Fruit fly (Drosophila melanogaster) whole organism, embryonic: ENCODE measurements around the gene CG4293.

ENCODE experiments used
- CG10274 ChIP-seq: fragments of 200-800 bp; sonication (Bioruptor generic); optimal IDR thresholded peaks from 3 replicates; lab custom pipeline; 2017; ENCODE audit warnings: missing biosample characterization, mild to moderate bottlenecking, missing genetic modification characterization
- CG10366 ChIP-seq: fragments of 200-800 bp; sonication (Bioruptor generic); IDR thresholded peaks from 2 replicates; pipeline ENCODE4 v1.3.6; 2022; ENCODE audit warnings: missing biosample characterization, missing genetic modification characterization
- CG10979 ChIP-seq: fragments of 200-800 bp; sonication (Bioruptor generic); optimal IDR thresholded peaks from 2 replicates; lab custom pipeline; 2018; ENCODE audit warnings: missing biosample characterization, mild to moderate bottlenecking, missing genetic modification characterization, moderate library complexity
- CG11247 ChIP-seq: fragments of 200-800 bp; sonication (Bioruptor generic); IDR thresholded peaks from 2 replicates; pipeline ENCODE4 v1.3.6; 2022; ENCODE audit warnings: missing biosample characterization, missing genetic modification characterization
- CG11504 ChIP-seq: fragments of 200-800 bp; sonication (Bioruptor generic); optimal IDR thresholded peaks from 3 replicates; lab custom pipeline; 2019; ENCODE audit warnings: missing biosample characterization, mild to moderate bottlenecking, missing genetic modification characterization, moderate library complexity
- CG11723 ChIP-seq: fragments of 200-800 bp; sonication (Bioruptor generic); optimal IDR thresholded peaks from 2 replicates; lab custom pipeline; 2017; ENCODE audit warnings: missing biosample characterization, mild to moderate bottlenecking, missing genetic modification characterization
- CG12659 ChIP-seq: fragments of 200-800 bp; sonication (Bioruptor generic); optimal IDR thresholded peaks from 3 replicates; lab custom pipeline; 2017; ENCODE audit warnings: mild to moderate bottlenecking, missing biosample characterization, missing genetic modification reagents, missing genetic modification characterization
- CG14014 ChIP-seq: fragments of 200-800 bp; sonication (Bioruptor generic); IDR thresholded peaks from 2 replicates; pipeline ENCODE4 v1.3.6; 2022; ENCODE audit warnings: missing biosample characterization, missing genetic modification characterization
- CG14050 ChIP-seq: fragments of 200-800 bp; sonication (Bioruptor generic); IDR thresholded peaks from 3 replicates; pipeline ENCODE4 v1.3.6; 2022; ENCODE audit warnings: missing biosample characterization, missing genetic modification characterization
- CG15011 ChIP-seq: fragments of 200-800 bp; sonication (Bioruptor generic); optimal IDR thresholded peaks from 3 replicates; lab custom pipeline; 2018; ENCODE audit warnings: missing biosample characterization, mild to moderate bottlenecking, missing genetic modification characterization
- CG15514 ChIP-seq: fragments of 200-800 bp; sonication (Bioruptor generic); optimal IDR thresholded peaks from 3 replicates; lab custom pipeline; 2017; ENCODE audit warnings: missing biosample characterization, missing genetic modification characterization, mild to moderate bottlenecking, moderate library complexity, missing genetic modification reagents
- CG17829 ChIP-seq: fragments of 200-800 bp; optimal IDR thresholded peaks from 2 replicates; lab custom pipeline; 2019; ENCODE audit warnings: missing biosample characterization, mild to moderate bottlenecking, missing genetic modification characterization, moderate library complexity
- CG1832 ChIP-seq: fragments of 200-800 bp; sonication (Bioruptor generic); optimal IDR thresholded peaks from 2 replicates; lab custom pipeline; 2017; ENCODE audit warnings: missing biosample characterization, mild to moderate bottlenecking, missing genetic modification characterization, inconsistent platforms
- CG2875 ChIP-seq: fragments of 200-800 bp; sonication (Bioruptor generic); optimal IDR thresholded peaks from 2 replicates; lab custom pipeline; 2017; ENCODE audit warnings: missing biosample characterization, mild to moderate bottlenecking, missing genetic modification characterization, missing genetic modification reagents
- CG32767 ChIP-seq: fragments of 200-800 bp; sonication (Bioruptor generic); IDR thresholded peaks from 2 replicates; pipeline ENCODE4 v1.3.6; 2022; ENCODE audit warnings: missing biosample characterization, missing genetic modification characterization
- CG33557 ChIP-seq: fragments of 200-800 bp; sonication (Bioruptor generic); optimal IDR thresholded peaks from 2 replicates; lab custom pipeline; 2019; ENCODE audit warnings: missing biosample characterization, mild to moderate bottlenecking, missing genetic modification characterization, moderate library complexity
- CG3847 ChIP-seq: fragments of 200-800 bp; sonication (Bioruptor generic); IDR thresholded peaks from 2 replicates; pipeline ENCODE4 v1.3.6; 2022; ENCODE audit warnings: missing biosample characterization, missing genetic modification characterization
- CG8290 ChIP-seq, 3 experiments: fragments of 200-800 bp; sonication (Bioruptor generic); optimal IDR thresholded peaks; 2 replicates each; lab custom pipeline; 2016 to 2019; ENCODE audit warnings: missing biosample characterization in 3 of 3, missing genetic modification characterization in 3 of 3, mild to moderate bottlenecking in 2 of 3, moderate library complexity in 1 of 3
- CG8944 ChIP-seq: fragments of 200-800 bp; sonication (Bioruptor generic); optimal IDR thresholded peaks from 3 replicates; lab custom pipeline; 2016; ENCODE audit warnings: missing biosample characterization, missing genetic modification characterization
- CG9932 ChIP-seq: fragments of 200-800 bp; sonication (Bioruptor generic); IDR thresholded peaks from 2 replicates; pipeline ENCODE4 v1.3.6; 2022; ENCODE audit warnings: missing biosample characterization, missing genetic modification characterization
- HLH3B ChIP-seq: fragments of 200-800 bp; sonication (Bioruptor generic); IDR thresholded peaks from 2 replicates; pipeline ENCODE4 v1.3.6; 2022; ENCODE audit warnings: missing biosample characterization, missing genetic modification characterization
- HLH4C ChIP-seq: fragments of 200-800 bp; sonication (Bioruptor generic); IDR thresholded peaks from 3 replicates; pipeline ENCODE4 v1.3.6; 2022; ENCODE audit warnings: missing biosample characterization, missing genetic modification characterization; ENCODE audit not compliant: partially characterized antibody
- HLH54F ChIP-seq: fragments of 200-800 bp; sonication (Bioruptor generic); optimal IDR thresholded peaks from 3 replicates; lab custom pipeline; 2016; ENCODE audit warnings: missing biosample characterization, missing genetic modification characterization
- Hmr ChIP-seq: fragments of 200-800 bp; sonication (Bioruptor generic); optimal IDR thresholded peaks from 3 replicates; lab custom pipeline; 2017; ENCODE audit warnings: mild to moderate bottlenecking, missing biosample characterization, missing genetic modification reagents, missing genetic modification characterization
- NC2α ChIP-seq: fragments of 200-800 bp; sonication (Bioruptor generic); optimal IDR thresholded peaks from 2 replicates; lab custom pipeline; 2016; ENCODE audit warnings: missing biosample characterization, missing genetic modification characterization
- PHDP ChIP-seq: fragments of 200-800 bp; sonication (Bioruptor generic); optimal IDR thresholded peaks from 3 replicates; lab custom pipeline; 2018; ENCODE audit warnings: missing biosample characterization, mild to moderate bottlenecking, missing genetic modification characterization, moderate library complexity
- Pdp1 ChIP-seq, 2 experiments: fragments of 200-800 bp; sonication (Bioruptor generic); optimal IDR thresholded peaks; 3 replicates each; lab custom pipeline; 2016; ENCODE audit warnings: missing biosample characterization in 2 of 2, missing genetic modification characterization in 2 of 2, mild to moderate bottlenecking in 1 of 2, moderate library complexity in 1 of 2
- Sox100B ChIP-seq: fragments of 200-800 bp; sonication (Bioruptor generic); optimal IDR thresholded peaks from 3 replicates; lab custom pipeline; 2018; ENCODE audit warnings: missing biosample characterization, mild to moderate bottlenecking, missing genetic modification characterization
- Vsx1 ChIP-seq: fragments of 200-800 bp; sonication (Bioruptor generic); optimal IDR thresholded peaks from 2 replicates; lab custom pipeline; 2017; ENCODE audit warnings: missing biosample characterization, mild to moderate bottlenecking, missing genetic modification characterization, missing genetic modification reagents
- ato ChIP-seq: fragments of 200-800 bp; sonication (Bioruptor generic); IDR thresholded peaks from 2 replicates; pipeline ENCODE4 v1.3.6; 2022; ENCODE audit warnings: missing biosample characterization, missing genetic modification characterization; ENCODE audit not compliant: partially characterized antibody
- chif ChIP-seq, 2 experiments: fragments of 200-800 bp; sonication (Bioruptor generic); optimal IDR thresholded peaks; 3 replicates each; lab custom pipeline; 2016; ENCODE audit warnings: missing biosample characterization in 2 of 2, missing genetic modification characterization in 2 of 2
- ci ChIP-seq: fragments of 200-800 bp; sonication (Bioruptor generic); IDR thresholded peaks from 3 replicates; pipeline ENCODE4 v1.3.6; 2022; ENCODE audit warnings: missing biosample characterization, missing genetic modification characterization
- ewg ChIP-seq: fragments of 200-800 bp; sonication (Bioruptor generic); optimal IDR thresholded peaks from 3 replicates; lab custom pipeline; 2017; ENCODE audit warnings: mild to moderate bottlenecking, missing biosample characterization, missing genetic modification reagents, missing genetic modification characterization
- gce ChIP-seq: fragments of 200-800 bp; sonication (Bioruptor generic); IDR thresholded peaks from 3 replicates; pipeline ENCODE4 v1.3.6; 2022; ENCODE audit warnings: missing biosample characterization, missing genetic modification characterization
- gsb ChIP-seq: fragments of 200-800 bp; sonication (Bioruptor generic); IDR thresholded peaks from 2 replicates; pipeline ENCODE4 v1.3.6; 2022; ENCODE audit warnings: missing biosample characterization, missing genetic modification characterization
- jigr1 ChIP-seq: fragments of 200-800 bp; sonication (Bioruptor generic); IDR thresholded peaks from 3 replicates; pipeline ENCODE4 v1.3.6; 2022; ENCODE audit warnings: missing biosample characterization, missing genetic modification characterization
- lbe ChIP-seq: fragments of 200-800 bp; sonication (Bioruptor generic); optimal IDR thresholded peaks from 2 replicates; lab custom pipeline; 2016; ENCODE audit warnings: missing biosample characterization, mild to moderate bottlenecking, missing genetic modification characterization
- p53 ChIP-seq: fragments of 200-800 bp; sonication (Bioruptor generic); optimal IDR thresholded peaks from 2 replicates; lab custom pipeline; 2016; ENCODE audit warnings: missing biosample characterization, missing genetic modification characterization
- phol ChIP-seq: fragments of 200-800 bp; sonication (Bioruptor generic); optimal IDR thresholded peaks from 3 replicates; lab custom pipeline; 2018; ENCODE audit warnings: missing biosample characterization, mild to moderate bottlenecking, missing genetic modification characterization, moderate library complexity
- pita ChIP-seq: fragments of 200-800 bp; sonication (Bioruptor generic); optimal IDR thresholded peaks from 2 replicates; lab custom pipeline; 2017; ENCODE audit warnings: missing biosample characterization, mild to moderate bottlenecking, missing genetic modification characterization
- pros ChIP-seq: fragments of 200-800 bp; sonication (Bioruptor generic); optimal IDR thresholded peaks from 3 replicates; lab custom pipeline; 2019; ENCODE audit warnings: missing biosample characterization, mild to moderate bottlenecking, missing genetic modification characterization, moderate library complexity
- pum ChIP-seq: fragments of 200-800 bp; sonication (Bioruptor generic); optimal IDR thresholded peaks from 2 replicates; lab custom pipeline; 2016; ENCODE audit warnings: missing biosample characterization, missing genetic modification characterization
- row ChIP-seq: fragments of 200-800 bp; sonication (Bioruptor generic); IDR thresholded peaks from 3 replicates; pipeline ENCODE4 v1.3.6; 2022; ENCODE audit warnings: missing biosample characterization, missing genetic modification characterization
- sd ChIP-seq: fragments of 200-800 bp; sonication (Bioruptor generic); optimal IDR thresholded peaks from 3 replicates; lab custom pipeline; 2018; ENCODE audit warnings: missing biosample characterization, mild to moderate bottlenecking, missing genetic modification characterization, moderate library complexity
- seq ChIP-seq: fragments of 200-800 bp; sonication (Bioruptor generic); IDR thresholded peaks from 2 replicates; pipeline ENCODE4 v1.3.6; 2022; ENCODE audit warnings: missing biosample characterization, missing genetic modification characterization
- trem ChIP-seq: fragments of 200-800 bp; optimal IDR thresholded peaks from 3 replicates; lab custom pipeline; 2019; ENCODE audit warnings: missing biosample characterization, mild to moderate bottlenecking, missing genetic modification characterization, moderate library complexity
- vvl ChIP-seq: fragments of 200-800 bp; sonication (Bioruptor generic); IDR thresholded peaks from 2 replicates; pipeline ENCODE4 v1.3.6; 2022; ENCODE audit warnings: missing biosample characterization, missing genetic modification characterization
- yki ChIP-seq: fragments of >200 bp; optimal IDR thresholded peaks from 3 replicates; lab custom pipeline; 2018

The CG4293 gene

dm6 chrX:529724-530603 is at the start of gene CG4293, which contains the start of gene Appl (continued):
- TF ChIP-seq CG8290 (GFP tag; optimal IDR thresholded peaks at IDR 0.05; lab: Kevin White, UChicago) (peak; percentile 11), CG8290 (tag; optimal IDR thresholded peaks at IDR 0.05; lab: Kevin White, UChicago) (peak; percentile 9 to 76), CG14014 (GFP tag; lab: Robert Waterston, UW) (no peak), CG10979 (peak; percentile 11), seq (no peak), CG11723 (GFP tag; lab: Kevin White, UChicago) (no peak), vvl (peak; percentile 22; the same call in 1 of the 2 replicates), pros (GFP tag; lab: Kevin White, UChicago) (no peak), chif (GFP tag; optimal IDR thresholded peaks at IDR 0.05; lab: Kevin White, UChicago) (no peak), p53 (GFP tag; lab: Kevin White, UChicago) (peak; percentile 70), Pdp1 (GFP tag; optimal IDR thresholded peaks at IDR 0.05; lab: Kevin White, UChicago) (peak in 1 of 2 experiments; percentile 96), trem (tag; lab: Kevin White, UChicago) (peak; percentile 58), CG10366 (GFP tag; lab: Robert Waterston, UW) (no peak), lbe (GFP tag; lab: Kevin White, UChicago) (no peak), HLH3B (no peak), ewg (GFP tag; lab: Kevin White, UChicago) (no peak), yki (lab: Kevin White, UChicago) (peak; percentile 33), Vsx1 (no peak), HLH54F (GFP tag; lab: Kevin White, UChicago) (no peak), CG15514 (peak; percentile 99), gce (no peak), CG8944 (GFP tag; lab: Kevin White, UChicago) (no peak), CG11504 (peak; percentile 11), CG33557 (GFP tag; lab: Kevin White, UChicago) (no peak), Hmr (peak; percentile 51), CG11247 (no peak), gsb (GFP tag; lab: Robert Waterston, UW) (no peak), Sox100B (GFP tag; lab: Kevin White, UChicago) (no peak), NC2α (GFP tag; lab: Kevin White, UChicago) (no peak), CG10274 (GFP tag; lab: Kevin White, UChicago) (no peak), CG12659 (GFP tag; lab: Kevin White, UChicago) (peak; percentile 22), jigr1 (GFP tag; lab: Robert Waterston, UW) (no peak), pum (no peak), phol (peak; percentile 51), CG2875 (GFP tag; lab: Kevin White, UChicago) (no peak), PHDP (tag; lab: Kevin White, UChicago) (no peak), CG32767 (GFP tag; lab: Robert Waterston, UW) (0 out of 2 replicates have a peak, but pooled peaks have one; percentile 24), ato (GFP tag; lab: Robert Waterston, UW) (no peak), CG3847 (GFP tag; lab: Robert Waterston, UW) (peak; percentile 43; the same call in 1 of the 2 replicates), ci (0 out of 3 replicates have a peak, but pooled peaks have one; percentile 13), HLH4C (no peak), sd (tag; lab: Kevin White, UChicago) (no peak), CG9932 (GFP tag; lab: Robert Waterston, UW) (peak; percentile 33; the same call in 1 of the 2 replicates), CG14050 (no peak), CG17829 (tag; lab: Kevin White, UChicago) (peak; percentile 11), row (GFP tag; lab: Robert Waterston, UW) (peak; percentile 18; the same call in 1 of the 3 replicates), CG15011 (GFP tag; lab: Kevin White, UChicago) (no peak), pita (GFP tag; lab: Kevin White, UChicago) (peak; percentile 97), CG1832 (GFP tag; lab: Kevin White, UChicago) (no peak)
